Worm (Caenorhabditis elegans) whole organism, L3 larva: ENCODE results near the gene Y32H12A.8.
A peak's percentile ranks its signal among the peaks of the same experiment; 100 is the strongest.

ENCODE experiments used
- R02D3.7 ChIP-seq: fragments of 150-350 bp; optimal IDR thresholded peaks from 2 replicates; lab custom pipeline; 2014; ENCODE audit warnings: missing biosample characterization, missing genetic modification characterization
- ZK546.5 ChIP-seq: sonication (generic microtip); optimal IDR thresholded peaks from 2 replicates; lab custom pipeline; 2017; ENCODE audit warnings: missing biosample characterization, missing genetic modification characterization
- aly-2 ChIP-seq: fragments of 150-350 bp; optimal IDR thresholded peaks from 2 replicates; lab custom pipeline; 2014; ENCODE audit warnings: missing biosample characterization, missing genetic modification characterization
- ama-1 ChIP-seq: fragments of 150-350 bp; optimal IDR thresholded peaks from 2 replicates; lab custom pipeline; 2018
- ceh-16 ChIP-seq: sonication (generic microtip); optimal IDR thresholded peaks from 2 replicates; lab custom pipeline; 2017; ENCODE audit warnings: missing biosample characterization, missing genetic modification characterization
- ceh-28 ChIP-seq: fragments of 150-350 bp; optimal IDR thresholded peaks from 2 replicates; lab custom pipeline; 2014; ENCODE audit warnings: missing biosample characterization, missing genetic modification reagents, missing genetic modification characterization
- ceh-82 ChIP-seq: fragments of 150-350 bp; optimal IDR thresholded peaks from 2 replicates; lab custom pipeline; 2014; ENCODE audit warnings: missing biosample characterization, missing genetic modification characterization
- ceh-9 ChIP-seq: sonication (generic microtip); optimal IDR thresholded peaks from 2 replicates; lab custom pipeline; 2018; ENCODE audit warnings: missing biosample characterization, missing genetic modification characterization
- daf-12 ChIP-seq: fragments of 150-350 bp; optimal IDR thresholded peaks from 2 replicates; lab custom pipeline; 2014; ENCODE audit warnings: missing biosample characterization, missing genetic modification reagents, missing genetic modification characterization
- egl-27 ChIP-seq: sonication (generic microtip); optimal IDR thresholded peaks from 4 replicates; lab custom pipeline; 2017; ENCODE audit warnings: missing biosample characterization, missing genetic modification reagents, missing genetic modification characterization
- egl-5 ChIP-seq: fragments of 150-350 bp; optimal IDR thresholded peaks from 2 replicates; lab custom pipeline; 2017; ENCODE audit warnings: missing biosample characterization, missing genetic modification reagents, missing genetic modification characterization, inconsistent platforms
- elt-1 ChIP-seq: fragments of 150-350 bp; optimal IDR thresholded peaks from 2 replicates; lab custom pipeline; 2014; ENCODE audit warnings: missing biosample characterization, missing genetic modification characterization
- elt-2 ChIP-seq: sonication (generic microtip); optimal IDR thresholded peaks from 2 replicates; lab custom pipeline; 2016; ENCODE audit warnings: missing genetic modification reagents, mild to moderate bottlenecking, missing genetic modification characterization, missing compliant biosample characterization
- elt-3 ChIP-seq, 3 experiments: fragments of 150-350 bp in 1 of 3; sonication (generic microtip) in 2 of 3; optimal IDR thresholded peaks; 2 replicates in 2 of 3; 4 replicates in 1 of 3; lab custom pipeline; 2014 to 2017; ENCODE audit warnings: missing biosample characterization in 3 of 3, missing genetic modification characterization in 3 of 3
- eor-1 ChIP-seq, 2 experiments: fragments of 150-350 bp; optimal IDR thresholded peaks; 2 replicates each; lab custom pipeline; 2014 to 2018; ENCODE audit warnings: missing biosample characterization in 2 of 2, missing genetic modification characterization in 2 of 2
- fkh-10 ChIP-seq: sonication (generic microtip); optimal IDR thresholded peaks from 2 replicates; lab custom pipeline; 2017; ENCODE audit warnings: missing biosample characterization, missing genetic modification reagents, missing genetic modification characterization
- fkh-2 ChIP-seq: fragments of 150-350 bp; optimal IDR thresholded peaks from 2 replicates; lab custom pipeline; 2014; ENCODE audit warnings: missing biosample characterization, missing genetic modification reagents, missing genetic modification characterization
- fos-1 ChIP-seq: fragments of 150-350 bp; optimal IDR thresholded peaks from 2 replicates; lab custom pipeline; 2014; ENCODE audit warnings: missing biosample characterization, missing genetic modification characterization
- hmg-11 ChIP-seq: sonication (generic microtip); optimal IDR thresholded peaks from 2 replicates; lab custom pipeline; 2016; ENCODE audit warnings: missing genetic modification characterization, missing compliant biosample characterization
- jun-1 ChIP-seq: fragments of 150-350 bp; optimal IDR thresholded peaks from 2 replicates; lab custom pipeline; 2014; ENCODE audit warnings: missing biosample characterization, missing genetic modification reagents, missing genetic modification characterization
- lin-15B ChIP-seq: fragments of 150-350 bp; optimal IDR thresholded peaks from 2 replicates; lab custom pipeline; 2014; ENCODE audit warnings: missing biosample characterization, missing genetic modification characterization
- lin-39 ChIP-seq: fragments of 150-350 bp; optimal IDR thresholded peaks from 2 replicates; lab custom pipeline; 2018; ENCODE audit warnings: missing biosample characterization, missing genetic modification reagents, missing genetic modification characterization
- lsy-12 ChIP-seq: sonication (generic microtip); optimal IDR thresholded peaks from 2 replicates; lab custom pipeline; 2016; ENCODE audit warnings: mild to moderate bottlenecking, missing genetic modification characterization, missing compliant biosample characterization
- mdl-1 ChIP-seq: fragments of 150-350 bp; optimal IDR thresholded peaks from 2 replicates; lab custom pipeline; 2014; ENCODE audit warnings: missing biosample characterization, missing genetic modification characterization
- mml-1 ChIP-seq: fragments of 150-350 bp; sonication (generic microtip); optimal IDR thresholded peaks from 3 replicates; lab custom pipeline; 2014; ENCODE audit warnings: missing biosample characterization, missing genetic modification characterization
- nfya-1 ChIP-seq: sonication (generic microtip); optimal IDR thresholded peaks from 2 replicates; lab custom pipeline; 2017; ENCODE audit warnings: missing genetic modification characterization, mild to moderate bottlenecking, missing compliant biosample characterization, antibody characterized with exemption, moderate library complexity; ENCODE audit not compliant: insufficient read depth
- nhr-11 ChIP-seq: fragments of 150-350 bp; optimal IDR thresholded peaks from 2 replicates; lab custom pipeline; 2014; ENCODE audit warnings: missing biosample characterization, missing genetic modification characterization
- nhr-12 ChIP-seq: fragments of 150-350 bp; optimal IDR thresholded peaks from 2 replicates; lab custom pipeline; 2014; ENCODE audit warnings: missing biosample characterization, missing genetic modification characterization
- nhr-23 ChIP-seq: fragments of 150-350 bp; optimal IDR thresholded peaks from 2 replicates; lab custom pipeline; 2014; ENCODE audit warnings: missing biosample characterization, missing genetic modification reagents, missing genetic modification characterization
- nhr-237 ChIP-seq: fragments of 150-350 bp; optimal IDR thresholded peaks from 2 replicates; lab custom pipeline; 2014; ENCODE audit warnings: missing biosample characterization, missing genetic modification characterization
- nhr-25 ChIP-seq: sonication (generic microtip); optimal IDR thresholded peaks from 2 replicates; lab custom pipeline; 2017; ENCODE audit warnings: missing biosample characterization, missing genetic modification characterization
- nhr-28 ChIP-seq: fragments of 150-350 bp; optimal IDR thresholded peaks from 2 replicates; lab custom pipeline; 2014; ENCODE audit warnings: missing biosample characterization, missing genetic modification characterization
- nhr-43 ChIP-seq: sonication (generic microtip); optimal IDR thresholded peaks from 2 replicates; lab custom pipeline; 2016; ENCODE audit warnings: mild to moderate bottlenecking, missing genetic modification characterization, missing compliant biosample characterization; ENCODE audit not compliant: poor library complexity, severe bottlenecking
- nhr-67 ChIP-seq: fragments of 150-350 bp; optimal IDR thresholded peaks from 2 replicates; lab custom pipeline; 2014; ENCODE audit warnings: missing biosample characterization, missing genetic modification characterization
- nhr-76 ChIP-seq: fragments of 150-350 bp; sonication (generic microtip); optimal IDR thresholded peaks from 5 replicates; lab custom pipeline; 2014; ENCODE audit warnings: missing biosample characterization, missing genetic modification characterization
- nhr-77 ChIP-seq: fragments of 150-350 bp; optimal IDR thresholded peaks from 2 replicates; lab custom pipeline; 2014; ENCODE audit warnings: missing biosample characterization, missing genetic modification characterization
- pha-4 ChIP-seq: fragments of 150-350 bp; optimal IDR thresholded peaks from 2 replicates; lab custom pipeline; 2014; ENCODE audit warnings: missing biosample characterization, missing genetic modification reagents, missing genetic modification characterization
- pqm-1 ChIP-seq: fragments of 150-350 bp; optimal IDR thresholded peaks from 2 replicates; lab custom pipeline; 2017; ENCODE audit warnings: missing biosample characterization, missing genetic modification characterization, inconsistent platforms
- sea-2 ChIP-seq: fragments of 150-350 bp; sonication (generic microtip); optimal IDR thresholded peaks from 4 replicates; lab custom pipeline; 2014; ENCODE audit warnings: missing biosample characterization, missing genetic modification reagents, missing genetic modification characterization
- skn-1 ChIP-seq: fragments of 150-350 bp; optimal IDR thresholded peaks from 2 replicates; lab custom pipeline; 2014; ENCODE audit warnings: missing biosample characterization, missing genetic modification characterization
- snpc-4 ChIP-seq: fragments of 150-350 bp; optimal IDR thresholded peaks from 2 replicates; lab custom pipeline; 2014; ENCODE audit warnings: missing biosample characterization, missing genetic modification characterization
- tbx-2 ChIP-seq: sonication (generic microtip); optimal IDR thresholded peaks from 2 replicates; lab custom pipeline; 2016; ENCODE audit warnings: mild to moderate bottlenecking, missing genetic modification characterization, missing compliant biosample characterization
- unc-39 ChIP-seq: sonication (generic microtip); optimal IDR thresholded peaks from 4 replicates; lab custom pipeline; 2017; ENCODE audit warnings: missing biosample characterization, missing genetic modification characterization
- unc-62 ChIP-seq: fragments of 150-350 bp; sonication (generic microtip); optimal IDR thresholded peaks from 4 replicates; lab custom pipeline; 2014; ENCODE audit warnings: missing biosample characterization, missing genetic modification reagents, missing genetic modification characterization
- zag-1 ChIP-seq: fragments of 150-350 bp; optimal IDR thresholded peaks from 2 replicates; lab custom pipeline; 2014; ENCODE audit warnings: missing biosample characterization, missing genetic modification characterization
- ztf-11 ChIP-seq: fragments of 150-350 bp; optimal IDR thresholded peaks from 2 replicates; lab custom pipeline; 2014; ENCODE audit warnings: missing biosample characterization, missing genetic modification characterization
- ztf-4 ChIP-seq: fragments of 150-350 bp; optimal IDR thresholded peaks from 2 replicates; lab custom pipeline; 2014; ENCODE audit warnings: missing biosample characterization, missing genetic modification characterization

Y32H12A.8 gene

ce11 chrIII:5442711-5443253 lies 36.9 kb upstream of the Y32H12A.8 start, which contains the start of the genes T24G10.2 and disl-2:
TSS of gene T24G10.2 (minus strand) at chrIII:5442761.
TSS of gene disl-2 (plus strand) at chrIII:5443167.
- TF ChIP-seq elt-2 (tag; lab: Kevin White, UChicago) (peak; percentile 13), elt-1 (tag; lab: Kevin White, UChicago) (no peak), fos-1 (no peak), egl-5 (tag; lab: Kevin White, UChicago) (no peak), elt-3 (tag; optimal IDR thresholded peaks at IDR 0.05; lab: Kevin White, UChicago) (no peak), ceh-82 (tag; lab: Kevin White, UChicago) (no peak), nhr-12 (tag; lab: Kevin White, UChicago) (no peak), nhr-43 (tag; lab: Kevin White, UChicago) (no peak), nhr-67 (tag; lab: Kevin White, UChicago) (no peak), tbx-2 (tag; lab: Kevin White, UChicago) (no peak), egl-27 (tag; lab: Kevin White, UChicago) (no peak), ama-1 (peak; percentile 58), eor-1 (tag; optimal IDR thresholded peaks at IDR 0.05; lab: Kevin White, UChicago) (no peak), ztf-11 (no peak), sea-2 (GFP tag; lab: Kevin White, UChicago) (no peak), hmg-11 (tag; lab: Kevin White, UChicago) (peak; percentile 43), daf-12 (tag; lab: Kevin White, UChicago) (no peak), nhr-237 (tag; lab: Kevin White, UChicago) (no peak), pqm-1 (tag; lab: Kevin White, UChicago) (peak; percentile 12), R02D3.7 (tag; lab: Kevin White, UChicago) (no peak), lin-15B (tag; lab: Kevin White, UChicago) (peak; percentile 67), mdl-1 (tag; lab: Kevin White, UChicago) (no peak), nhr-28 (tag; lab: Kevin White, UChicago) (no peak), nhr-11 (no peak), jun-1 (tag; lab: Kevin White, UChicago) (no peak), nhr-23 (peak; percentile 45), pha-4 (tag; lab: Kevin White, UChicago) (peak; percentile 86), fkh-10 (GFP tag; lab: Kevin White, UChicago) (no peak), skn-1 (no peak), ceh-28 (tag; lab: Kevin White, UChicago) (peak; percentile 30), mml-1 (tag; lab: Kevin White, UChicago) (no peak), fkh-2 (tag; lab: Kevin White, UChicago) (no peak), unc-62 (GFP tag; lab: Kevin White, UChicago) (no peak), lin-39 (tag; lab: Kevin White, UChicago) (peak; percentile 44), zag-1 (tag; lab: Kevin White, UChicago) (no peak), ztf-4 (tag; lab: Kevin White, UChicago) (no peak), nhr-77 (tag; lab: Kevin White, UChicago) (no peak), nhr-76 (peak; percentile 84), lsy-12 (tag; lab: Kevin White, UChicago) (no peak), aly-2 (tag; lab: Kevin White, UChicago) (no peak), unc-39 (tag; lab: Kevin White, UChicago) (no peak), ceh-9 (tag; lab: Kevin White, UChicago) (no peak), ZK546.5 (tag; lab: Kevin White, UChicago) (no peak), nfya-1 (peak; percentile 92), nhr-25 (peak; percentile 48), snpc-4 (tag; lab: Kevin White, UChicago) (peak; percentile 61), ceh-16 (tag; lab: Kevin White, UChicago) (no peak)
